Fruit fly (Drosophila melanogaster) whole organism, embryonic: ENCODE data around the gene Sec24CD.

ENCODE experiments used
- ATbp ChIP-seq: fragments of 200-800 bp; sonication (Bioruptor generic); optimal IDR thresholded peaks from 2 replicates; lab custom pipeline; 2017; ENCODE audit warnings: missing biosample characterization, mild to moderate bottlenecking, missing genetic modification characterization, missing genetic modification reagents
- Ada2b ChIP-seq: fragments of 200-800 bp; sonication (Bioruptor generic); IDR thresholded peaks from 2 replicates; pipeline ENCODE4 v1.3.6; 2022; ENCODE audit warnings: missing biosample characterization, missing genetic modification characterization
- Atf-2 ChIP-seq: fragments of 200-800 bp; sonication (Bioruptor generic); optimal IDR thresholded peaks from 2 replicates; lab custom pipeline; 2016; ENCODE audit warnings: missing biosample characterization, missing genetic modification characterization
- Atf6 ChIP-seq: fragments of 200-800 bp; sonication (Bioruptor generic); IDR thresholded peaks from 2 replicates; pipeline ENCODE4 v1.3.6; 2022; ENCODE audit warnings: missing biosample characterization, missing genetic modification characterization
- Bteb2 ChIP-seq: fragments of 200-800 bp; sonication (Bioruptor generic); optimal IDR thresholded peaks from 2 replicates; lab custom pipeline; 2016; ENCODE audit warnings: missing biosample characterization, missing genetic modification characterization
- CG11085 ChIP-seq: fragments of 200-800 bp; sonication (Bioruptor generic); IDR thresholded peaks from 2 replicates; pipeline ENCODE4 v1.3.6; 2022; ENCODE audit warnings: missing biosample characterization, missing genetic modification characterization
- CG11504 ChIP-seq: fragments of 200-800 bp; sonication (Bioruptor generic); optimal IDR thresholded peaks from 3 replicates; lab custom pipeline; 2019; ENCODE audit warnings: missing biosample characterization, mild to moderate bottlenecking, missing genetic modification characterization, moderate library complexity
- CG12391 ChIP-seq: fragments of 200-800 bp; sonication (Bioruptor generic); optimal IDR thresholded peaks from 3 replicates; lab custom pipeline; 2018; ENCODE audit warnings: missing biosample characterization, mild to moderate bottlenecking, missing genetic modification characterization, moderate library complexity
- CG12744 ChIP-seq: fragments of 200-800 bp; sonication (Bioruptor generic); optimal IDR thresholded peaks from 2 replicates; lab custom pipeline; 2016; ENCODE audit warnings: missing biosample characterization, missing genetic modification characterization
- CG13123 ChIP-seq: fragments of 200-800 bp; sonication (Bioruptor generic); optimal IDR thresholded peaks from 2 replicates; lab custom pipeline; 2016; ENCODE audit warnings: missing biosample characterization, missing genetic modification characterization
- CG14050 ChIP-seq: fragments of 200-800 bp; sonication (Bioruptor generic); IDR thresholded peaks from 3 replicates; pipeline ENCODE4 v1.3.6; 2022; ENCODE audit warnings: missing biosample characterization, missing genetic modification characterization
- CG14860 ChIP-seq: fragments of 200-800 bp; sonication (Bioruptor generic); IDR thresholded peaks from 3 replicates; pipeline ENCODE4 v1.3.6; 2022; ENCODE audit warnings: missing biosample characterization, missing genetic modification characterization; ENCODE audit not compliant: partially characterized antibody
- CG15011 ChIP-seq: fragments of 200-800 bp; sonication (Bioruptor generic); optimal IDR thresholded peaks from 3 replicates; lab custom pipeline; 2018; ENCODE audit warnings: missing biosample characterization, mild to moderate bottlenecking, missing genetic modification characterization
- CG15514 ChIP-seq: fragments of 200-800 bp; sonication (Bioruptor generic); optimal IDR thresholded peaks from 3 replicates; lab custom pipeline; 2017; ENCODE audit warnings: missing biosample characterization, missing genetic modification characterization, mild to moderate bottlenecking, moderate library complexity, missing genetic modification reagents
- CG16815 ChIP-seq: fragments of 200-800 bp; sonication (Bioruptor generic); optimal IDR thresholded peaks from 3 replicates; lab custom pipeline; 2017; ENCODE audit warnings: missing biosample characterization, mild to moderate bottlenecking, missing genetic modification characterization
- CG16863 ChIP-seq: fragments of 200-800 bp; sonication (Bioruptor generic); optimal IDR thresholded peaks from 3 replicates; lab custom pipeline; 2016; ENCODE audit warnings: missing biosample characterization, missing genetic modification characterization
- CG17612 ChIP-seq: fragments of 200-800 bp; sonication (Bioruptor generic); IDR thresholded peaks from 2 replicates; pipeline ENCODE4 v1.3.6; 2022; ENCODE audit warnings: missing biosample characterization, missing genetic modification characterization
- CG30431 ChIP-seq: fragments of 200-800 bp; sonication (Bioruptor generic); optimal IDR thresholded peaks from 2 replicates; lab custom pipeline; 2017; ENCODE audit warnings: missing biosample characterization, missing genetic modification characterization
- CG32767 ChIP-seq: fragments of 200-800 bp; sonication (Bioruptor generic); IDR thresholded peaks from 2 replicates; pipeline ENCODE4 v1.3.6; 2022; ENCODE audit warnings: missing biosample characterization, missing genetic modification characterization
- CG3838 ChIP-seq: fragments of 200-800 bp; sonication (Bioruptor generic); optimal IDR thresholded peaks from 3 replicates; lab custom pipeline; 2016; ENCODE audit warnings: missing biosample characterization, missing genetic modification characterization
- CG4730 ChIP-seq: fragments of 200-800 bp; sonication (Bioruptor generic); IDR thresholded peaks from 2 replicates; pipeline ENCODE4 v1.3.6; 2022; ENCODE audit warnings: missing biosample characterization, missing genetic modification characterization
- CG4854 ChIP-seq: fragments of 200-800 bp; sonication (Bioruptor generic); optimal IDR thresholded peaks from 2 replicates; lab custom pipeline; 2016; ENCODE audit warnings: missing biosample characterization, missing genetic modification characterization, inconsistent platforms
- CG5953 ChIP-seq: fragments of 200-800 bp; sonication (Bioruptor generic); IDR thresholded peaks from 2 replicates; pipeline ENCODE4 v1.3.6; 2022; ENCODE audit warnings: missing biosample characterization, missing genetic modification characterization
- CG6175 ChIP-seq: fragments of 200-800 bp; sonication (Bioruptor generic); IDR thresholded peaks from 3 replicates; pipeline ENCODE4 v1.3.6; 2022; ENCODE audit warnings: missing biosample characterization, missing genetic modification characterization
- CG6254 ChIP-seq: fragments of 200-800 bp; sonication (Bioruptor generic); optimal IDR thresholded peaks from 3 replicates; lab custom pipeline; 2017; ENCODE audit warnings: mild to moderate bottlenecking, missing biosample characterization, missing genetic modification reagents, missing genetic modification characterization
- CG7357 ChIP-seq: fragments of 200-800 bp; sonication (Bioruptor generic); IDR thresholded peaks from 3 replicates; pipeline ENCODE4 v1.3.6; 2022; ENCODE audit warnings: missing biosample characterization, missing genetic modification characterization
- CG7987 ChIP-seq: fragments of 200-800 bp; sonication (Bioruptor generic); optimal IDR thresholded peaks from 2 replicates; lab custom pipeline; 2018; ENCODE audit warnings: missing biosample characterization, mild to moderate bottlenecking, missing genetic modification characterization, moderate library complexity
- CG8359 ChIP-seq: fragments of 200-800 bp; sonication (Bioruptor generic); optimal IDR thresholded peaks from 2 replicates; lab custom pipeline; 2017; ENCODE audit warnings: missing biosample characterization, mild to moderate bottlenecking, missing genetic modification characterization, borderline replicate concordance
- CG8944 ChIP-seq: fragments of 200-800 bp; sonication (Bioruptor generic); optimal IDR thresholded peaks from 3 replicates; lab custom pipeline; 2016; ENCODE audit warnings: missing biosample characterization, missing genetic modification characterization
- CG9797 ChIP-seq: fragments of 200-800 bp; sonication (Bioruptor generic); optimal IDR thresholded peaks from 3 replicates; lab custom pipeline; 2018; ENCODE audit warnings: missing biosample characterization, mild to moderate bottlenecking, missing genetic modification characterization
- CHES-1-like ChIP-seq: fragments of 200-800 bp; sonication (Bioruptor generic); optimal IDR thresholded peaks from 2 replicates; lab custom pipeline; 2016; ENCODE audit warnings: missing biosample characterization, missing genetic modification characterization
- Camta ChIP-seq: fragments of 200-800 bp; sonication (Bioruptor generic); optimal IDR thresholded peaks from 2 replicates; lab custom pipeline; 2016; ENCODE audit warnings: missing biosample characterization, missing genetic modification characterization
- Kr ChIP-seq: fragments of 200-800 bp; sonication (Bioruptor generic); optimal IDR thresholded peaks from 2 replicates; lab custom pipeline; 2017; ENCODE audit warnings: missing biosample characterization, mild to moderate bottlenecking, missing genetic modification characterization
- Lim3 ChIP-seq: fragments of 200-800 bp; sonication (Bioruptor generic); IDR thresholded peaks from 2 replicates; pipeline ENCODE4 v1.3.6; 2022; ENCODE audit warnings: missing biosample characterization, missing genetic modification characterization
- MESR4 ChIP-seq: fragments of 200-800 bp; sonication (Bioruptor generic); optimal IDR thresholded peaks from 2 replicates; lab custom pipeline; 2018; ENCODE audit warnings: missing biosample characterization, mild to moderate bottlenecking, missing genetic modification characterization, moderate library complexity
- Taf1 ChIP-seq: fragments of 200-800 bp; sonication (Bioruptor generic); IDR thresholded peaks from 2 replicates; pipeline ENCODE4 v1.3.6; 2022; ENCODE audit warnings: missing biosample characterization, missing genetic modification characterization
- Trl ChIP-seq, 3 experiments: fragments of >200 bp in 2 of 3; fragments of 200-800 bp in 1 of 3; sonication (Bioruptor generic) in 1 of 3; optimal IDR thresholded peaks; 2 replicates in 1 of 3; 3 replicates in 2 of 3; lab custom pipeline; 2016 to 2017; ENCODE audit warnings: missing biosample characterization in 1 of 3, missing genetic modification characterization in 1 of 3
- ap ChIP-seq: fragments of 200-800 bp; sonication (Bioruptor generic); IDR thresholded peaks from 2 replicates; pipeline ENCODE4 v1.3.6; 2022; ENCODE audit warnings: missing biosample characterization, missing genetic modification characterization
- ase ChIP-seq: fragments of 200-800 bp; sonication (Bioruptor generic); IDR thresholded peaks from 3 replicates; pipeline ENCODE4 v1.3.6; 2022; ENCODE audit warnings: missing biosample characterization, missing genetic modification characterization
- dati ChIP-seq: fragments of 200-800 bp; sonication (Bioruptor generic); IDR thresholded peaks from 2 replicates; pipeline ENCODE4 v1.3.6; 2022; ENCODE audit warnings: missing biosample characterization, missing genetic modification characterization
- jigr1 ChIP-seq: fragments of 200-800 bp; sonication (Bioruptor generic); IDR thresholded peaks from 3 replicates; pipeline ENCODE4 v1.3.6; 2022; ENCODE audit warnings: missing biosample characterization, missing genetic modification characterization
- kni ChIP-seq: fragments of 200-800 bp; sonication (Bioruptor generic); optimal IDR thresholded peaks from 3 replicates; lab custom pipeline; 2017; ENCODE audit warnings: mild to moderate bottlenecking, missing biosample characterization, missing genetic modification reagents, missing genetic modification characterization
- mirr ChIP-seq: fragments of 200-800 bp; sonication (Bioruptor generic); optimal IDR thresholded peaks from 3 replicates; lab custom pipeline; 2018; ENCODE audit warnings: missing biosample characterization, mild to moderate bottlenecking, missing genetic modification characterization
- nau ChIP-seq: fragments of 200-800 bp; sonication (Bioruptor generic); optimal IDR thresholded peaks from 3 replicates; lab custom pipeline; 2017; ENCODE audit warnings: missing biosample characterization, mild to moderate bottlenecking, missing genetic modification characterization, missing genetic modification reagents
- p53 ChIP-seq: fragments of 200-800 bp; sonication (Bioruptor generic); optimal IDR thresholded peaks from 2 replicates; lab custom pipeline; 2016; ENCODE audit warnings: missing biosample characterization, missing genetic modification characterization
- rib ChIP-seq: fragments of 200-800 bp; sonication (Bioruptor generic); IDR thresholded peaks from 2 replicates; pipeline ENCODE4 v1.3.6; 2022; ENCODE audit warnings: missing biosample characterization, missing genetic modification characterization
- sens-2 ChIP-seq: fragments of 200-800 bp; sonication (Bioruptor generic); IDR thresholded peaks from 2 replicates; pipeline ENCODE4 v1.3.6; 2022; ENCODE audit warnings: missing biosample characterization, missing genetic modification characterization
- so ChIP-seq: fragments of 200-800 bp; sonication (Bioruptor generic); IDR thresholded peaks from 3 replicates; pipeline ENCODE4 v1.3.6; 2022; ENCODE audit warnings: missing biosample characterization, missing genetic modification characterization
- ssp ChIP-seq: fragments of 200-800 bp; sonication (Bioruptor generic); IDR thresholded peaks from 2 replicates; pipeline ENCODE4 v1.3.6; 2022; ENCODE audit warnings: missing biosample characterization, missing genetic modification characterization
- sug ChIP-seq: fragments of 200-800 bp; optimal IDR thresholded peaks from 2 replicates; lab custom pipeline; 2019; ENCODE audit warnings: missing biosample characterization, mild to moderate bottlenecking, missing genetic modification characterization, moderate library complexity
- tna ChIP-seq: fragments of 200-800 bp; sonication (Bioruptor generic); IDR thresholded peaks from 2 replicates; pipeline ENCODE4 v1.3.6; 2022; ENCODE audit warnings: missing biosample characterization, missing genetic modification characterization; ENCODE audit not compliant: partially characterized antibody

Gene Sec24CD

dm6 chr2L:2227316-2227715, 9.3 kb downstream of the Sec24CD start (continued):
- TF ChIP-seq so (GFP tag; lab: Robert Waterston, UW) (peak; percentile 61; the same call in 1 of the 3 replicates), Lim3 (GFP tag; lab: Robert Waterston, UW) (peak; percentile 18; the same call in 1 of the 2 replicates), Taf1 (GFP tag; lab: Robert Waterston, UW) (no peak), CG4854 (no peak), CG15011 (GFP tag; lab: Kevin White, UChicago) (no peak), Camta (no peak), rib (GFP tag; lab: Robert Waterston, UW) (no peak), Ada2b (GFP tag; lab: Robert Waterston, UW) (peak; percentile 16; the same call in 1 of the 2 replicates), CG12744 (GFP tag; lab: Kevin White, UChicago) (no peak), CG15514 (no peak), kni (GFP tag; lab: Kevin White, UChicago) (no peak), CG14050 (GFP tag; lab: Robert Waterston, UW) (peak; percentile 56; the same call in 1 of the 3 replicates), ap (GFP tag; lab: Robert Waterston, UW) (peak; percentile 54), CG5953 (GFP tag; lab: Robert Waterston, UW) (peak; percentile 53), mirr (no peak), ase (GFP tag; lab: Robert Waterston, UW) (peak; percentile 74; the same call in 2 of the 3 replicates), CG16815 (GFP tag; lab: Kevin White, UChicago) (no peak), CG7987 (GFP tag; lab: Kevin White, UChicago) (no peak), CG17612 (GFP tag; lab: Robert Waterston, UW) (no peak), CG11085 (GFP tag; lab: Robert Waterston, UW) (no peak), CG6254 (no peak), CG8359 (GFP tag; lab: Kevin White, UChicago) (no peak), tna (GFP tag; lab: Robert Waterston, UW) (no peak), CG16863 (GFP tag; lab: Kevin White, UChicago) (peak; percentile 42), nau (GFP tag; lab: Kevin White, UChicago) (no peak), CG6175 (GFP tag; lab: Robert Waterston, UW) (no peak), CG14860 (GFP tag; lab: Robert Waterston, UW) (no peak), CG7357 (GFP tag; lab: Robert Waterston, UW) (0 out of 3 replicates have a peak, but pooled peaks have one; percentile 6), dati (no peak; the same call in 1 of the 2 replicates), CHES-1-like (peak; percentile 17), p53 (no peak), Kr (GFP tag; lab: Kevin White, UChicago) (no peak), CG13123 (no peak), sens-2 (GFP tag; lab: Robert Waterston, UW) (peak; percentile 48; the same call in 1 of the 2 replicates), Trl (optimal IDR thresholded peaks at IDR 0.05; lab: Kevin White, UChicago) (peak; percentile 43 to 50), Trl (GFP tag; optimal IDR thresholded peaks at IDR 0.05; lab: Kevin White, UChicago) (no peak), CG8944 (GFP tag; lab: Kevin White, UChicago) (peak; percentile 34), sug (tag; lab: Kevin White, UChicago) (no peak), Atf6 (GFP tag; lab: Robert Waterston, UW) (peak; percentile 55), jigr1 (no peak), Atf-2 (GFP tag; lab: Kevin White, UChicago) (peak; percentile 2), Bteb2 (GFP tag; lab: Kevin White, UChicago) (no peak), MESR4 (GFP tag; lab: Kevin White, UChicago) (no peak), ATbp (GFP tag; lab: Kevin White, UChicago) (peak; percentile 68), CG30431 (GFP tag; lab: Kevin White, UChicago) (no peak), CG9797 (GFP tag; lab: Kevin White, UChicago) (no peak), ssp (GFP tag; lab: Robert Waterston, UW) (0 out of 2 replicates have a peak, but pooled peaks have one; percentile 13), CG32767 (GFP tag; lab: Robert Waterston, UW) (peak; percentile 33; the same call in 1 of the 2 replicates), CG12391 (peak; percentile 37), CG3838 (GFP tag; lab: Kevin White, UChicago) (no peak), CG4730 (no peak), CG11504 (tag; lab: Kevin White, UChicago) (no peak)
